Worm (Caenorhabditis elegans) whole organism, mixed stage, embryonic: ENCODE results near the gene F53C3.4.

Experiments used
- blmp-1 ChIP-seq: fragments of 150-350 bp; optimal IDR thresholded peaks from 2 replicates; lab custom pipeline; 2014; ENCODE audit warnings: missing biosample characterization, missing genetic modification characterization
- ceh-83 ChIP-seq: fragments of 200-800 bp; sonication (Bioruptor generic); optimal IDR thresholded peaks from 2 replicates; lab custom pipeline; 2018; ENCODE audit warnings: mild to moderate bottlenecking, missing genetic modification characterization, missing compliant biosample characterization
- elt-1 ChIP-seq: sonication (generic microtip); optimal IDR thresholded peaks from 2 replicates; lab custom pipeline; 2017; ENCODE audit warnings: missing genetic modification characterization, mild to moderate bottlenecking, missing compliant biosample characterization, antibody characterized with exemption, moderate library complexity, borderline replicate concordance; ENCODE audit not compliant: insufficient read depth
- flh-1 ChIP-seq: fragments of 200-800 bp; sonication (Bioruptor generic); optimal IDR thresholded peaks from 2 replicates; lab custom pipeline; 2018; ENCODE audit warnings: mild to moderate bottlenecking, missing genetic modification characterization, moderate library complexity, missing compliant biosample characterization
- lsy-2 ChIP-seq: fragments of 150-350 bp; optimal IDR thresholded peaks from 2 replicates; lab custom pipeline; 2014; ENCODE audit warnings: missing biosample characterization, missing genetic modification characterization
- mep-1 ChIP-seq: fragments of 150-350 bp; optimal IDR thresholded peaks from 2 replicates; lab custom pipeline; 2017; ENCODE audit warnings: missing biosample characterization, missing genetic modification reagents, missing genetic modification characterization, inconsistent platforms
- nhr-12 ChIP-seq: fragments of 150-350 bp; optimal IDR thresholded peaks from 2 replicates; lab custom pipeline; 2014; ENCODE audit warnings: missing biosample characterization, missing genetic modification characterization
- nhr-2 ChIP-seq: fragments of 150-350 bp; optimal IDR thresholded peaks from 2 replicates; lab custom pipeline; 2014; ENCODE audit warnings: missing biosample characterization, missing genetic modification characterization
- nhr-237 ChIP-seq: fragments of 150-350 bp; optimal IDR thresholded peaks from 2 replicates; lab custom pipeline; 2014; ENCODE audit warnings: missing biosample characterization, missing genetic modification characterization
- unc-39 ChIP-seq: fragments of 150-350 bp; optimal IDR thresholded peaks from 2 replicates; lab custom pipeline; 2014; ENCODE audit warnings: missing biosample characterization, missing genetic modification characterization
- ztf-11 ChIP-seq: fragments of 150-350 bp; optimal IDR thresholded peaks from 2 replicates; lab custom pipeline; 2014; ENCODE audit warnings: missing biosample characterization, missing genetic modification characterization

- TF ChIP-seq ztf-11 (no peak), mep-1 (no peak), elt-1 (no peak), ceh-83 (GFP tag; lab: Kevin White, UChicago) (no peak), unc-39 (tag; lab: Kevin White, UChicago) (no peak), lsy-2 (no peak), nhr-237 (tag; lab: Kevin White, UChicago) (no peak), nhr-12 (tag; lab: Kevin White, UChicago) (no peak), nhr-2 (tag; lab: Kevin White, UChicago) (no peak), blmp-1 (tag; lab: Kevin White, UChicago) (no peak), flh-1 (no peak)
These were observed 7.3 kb upstream of the F53C3.4 start for ce11 chrII:3893911-3894310.
